Worm (Caenorhabditis elegans) whole organism, mixed stage, embryonic: ENCODE data around the gene K04C1.5.

Source experiments
- M03D4.4 ChIP-seq: sonication (generic microtip); optimal IDR thresholded peaks from 2 replicates; lab custom pipeline; 2017; ENCODE audit warnings: mild to moderate bottlenecking, missing genetic modification characterization, missing compliant biosample characterization
- bed-3 ChIP-seq: fragments of 200-800 bp; sonication (Bioruptor generic); optimal IDR thresholded peaks from 3 replicates; lab custom pipeline; 2018; ENCODE audit warnings: mild to moderate bottlenecking, missing genetic modification characterization, moderate library complexity, missing compliant biosample characterization
- blmp-1 ChIP-seq: fragments of 150-350 bp; optimal IDR thresholded peaks from 2 replicates; lab custom pipeline; 2014; ENCODE audit warnings: missing biosample characterization, missing genetic modification characterization
- ceh-39 ChIP-seq: fragments of 150-350 bp; optimal IDR thresholded peaks from 2 replicates; lab custom pipeline; 2014; ENCODE audit warnings: missing biosample characterization, missing genetic modification characterization
- ceh-43 ChIP-seq: fragments of 200-800 bp; sonication (Bioruptor generic); optimal IDR thresholded peaks from 2 replicates; lab custom pipeline; 2018; ENCODE audit warnings: mild to moderate bottlenecking, missing genetic modification characterization, moderate library complexity, missing compliant biosample characterization
- ceh-83 ChIP-seq: fragments of 200-800 bp; sonication (Bioruptor generic); optimal IDR thresholded peaks from 2 replicates; lab custom pipeline; 2018; ENCODE audit warnings: mild to moderate bottlenecking, missing genetic modification characterization, missing compliant biosample characterization
- ces-1 ChIP-seq: fragments of 150-350 bp; optimal IDR thresholded peaks from 2 replicates; lab custom pipeline; 2014; ENCODE audit warnings: missing biosample characterization, missing genetic modification reagents, missing genetic modification characterization
- cnd-1 ChIP-seq: fragments of 200-800 bp; sonication (Bioruptor generic); optimal IDR thresholded peaks from 2 replicates; lab custom pipeline; 2018; ENCODE audit warnings: mild to moderate bottlenecking, missing genetic modification characterization, missing compliant biosample characterization
- drap-1 ChIP-seq: fragments of 200-800 bp; sonication (Bioruptor generic); optimal IDR thresholded peaks from 3 replicates; lab custom pipeline; 2018; ENCODE audit warnings: mild to moderate bottlenecking, missing genetic modification characterization, missing compliant biosample characterization
- elt-1 ChIP-seq: sonication (generic microtip); optimal IDR thresholded peaks from 2 replicates; lab custom pipeline; 2017; ENCODE audit warnings: missing genetic modification characterization, mild to moderate bottlenecking, missing compliant biosample characterization, antibody characterized with exemption, moderate library complexity, borderline replicate concordance; ENCODE audit not compliant: insufficient read depth
- elt-3 ChIP-seq: fragments of 150-350 bp; optimal IDR thresholded peaks from 2 replicates; lab custom pipeline; 2014; ENCODE audit warnings: missing biosample characterization, missing genetic modification characterization
- flh-1 ChIP-seq: fragments of 200-800 bp; sonication (Bioruptor generic); optimal IDR thresholded peaks from 2 replicates; lab custom pipeline; 2018; ENCODE audit warnings: mild to moderate bottlenecking, missing genetic modification characterization, moderate library complexity, missing compliant biosample characterization
- ham-2 ChIP-seq: fragments of 200-800 bp; sonication (Bioruptor generic); optimal IDR thresholded peaks from 2 replicates; lab custom pipeline; 2018; ENCODE audit warnings: mild to moderate bottlenecking, missing genetic modification characterization, missing compliant biosample characterization
- hlh-1 ChIP-seq: fragments of 150-350 bp; optimal IDR thresholded peaks from 2 replicates; lab custom pipeline; 2014; ENCODE audit warnings: missing biosample characterization, missing genetic modification reagents, missing genetic modification characterization
- lin-13 ChIP-seq: fragments of 150-350 bp; optimal IDR thresholded peaks from 2 replicates; lab custom pipeline; 2014; ENCODE audit warnings: missing biosample characterization, missing genetic modification characterization
- lin-32 ChIP-seq: fragments of 200-800 bp; sonication (Bioruptor generic); optimal IDR thresholded peaks from 2 replicates; lab custom pipeline; 2018; ENCODE audit warnings: mild to moderate bottlenecking, missing genetic modification characterization, missing compliant biosample characterization
- lsy-2 ChIP-seq: fragments of 150-350 bp; optimal IDR thresholded peaks from 2 replicates; lab custom pipeline; 2014; ENCODE audit warnings: missing biosample characterization, missing genetic modification characterization
- mab-5 ChIP-seq: fragments of 150-350 bp; optimal IDR thresholded peaks from 2 replicates; lab custom pipeline; 2014; ENCODE audit warnings: missing biosample characterization, missing genetic modification characterization
- mep-1 ChIP-seq: fragments of 150-350 bp; optimal IDR thresholded peaks from 2 replicates; lab custom pipeline; 2017; ENCODE audit warnings: missing biosample characterization, missing genetic modification reagents, missing genetic modification characterization, inconsistent platforms
- mls-2 ChIP-seq: sonication (generic microtip); optimal IDR thresholded peaks from 2 replicates; lab custom pipeline; 2016; ENCODE audit warnings: mild to moderate bottlenecking, missing genetic modification characterization, moderate library complexity, missing compliant biosample characterization
- nhr-12 ChIP-seq: fragments of 150-350 bp; optimal IDR thresholded peaks from 2 replicates; lab custom pipeline; 2014; ENCODE audit warnings: missing biosample characterization, missing genetic modification characterization
- nhr-2 ChIP-seq: fragments of 150-350 bp; optimal IDR thresholded peaks from 2 replicates; lab custom pipeline; 2014; ENCODE audit warnings: missing biosample characterization, missing genetic modification characterization
- nhr-237 ChIP-seq: fragments of 150-350 bp; optimal IDR thresholded peaks from 2 replicates; lab custom pipeline; 2014; ENCODE audit warnings: missing biosample characterization, missing genetic modification characterization
- pha-4 ChIP-seq: fragments of 150-350 bp; optimal IDR thresholded peaks from 2 replicates; lab custom pipeline; 2018; ENCODE audit warnings: missing biosample characterization, missing genetic modification reagents, missing genetic modification characterization
- sem-2 ChIP-seq: fragments of 200-800 bp; sonication (Bioruptor generic); optimal IDR thresholded peaks from 2 replicates; lab custom pipeline; 2018; ENCODE audit warnings: mild to moderate bottlenecking, missing genetic modification characterization, missing compliant biosample characterization
- sptf-1 ChIP-seq: sonication (generic microtip); optimal IDR thresholded peaks from 2 replicates; lab custom pipeline; 2017; ENCODE audit warnings: mild to moderate bottlenecking, missing genetic modification characterization, moderate library complexity, missing compliant biosample characterization
- tbx-8 ChIP-seq: fragments of 200-800 bp; sonication (Bioruptor generic); optimal IDR thresholded peaks from 2 replicates; lab custom pipeline; 2018; ENCODE audit warnings: mild to moderate bottlenecking, missing genetic modification characterization, moderate library complexity, missing compliant biosample characterization
- unc-120 ChIP-seq: sonication (generic microtip); optimal IDR thresholded peaks from 2 replicates; lab custom pipeline; 2017; ENCODE audit warnings: missing genetic modification characterization, missing compliant biosample characterization; ENCODE audit not compliant: poor library complexity, severe bottlenecking
- unc-39 ChIP-seq: fragments of 150-350 bp; optimal IDR thresholded peaks from 2 replicates; lab custom pipeline; 2014; ENCODE audit warnings: missing biosample characterization, missing genetic modification characterization
- unc-62 ChIP-seq: fragments of 150-350 bp; optimal IDR thresholded peaks from 2 replicates; lab custom pipeline; 2014; ENCODE audit warnings: missing biosample characterization, missing genetic modification reagents, missing genetic modification characterization
- zip-8 ChIP-seq: fragments of 150-350 bp; optimal IDR thresholded peaks from 2 replicates; lab custom pipeline; 2014; ENCODE audit warnings: missing biosample characterization, missing genetic modification characterization
- ztf-11 ChIP-seq: fragments of 150-350 bp; optimal IDR thresholded peaks from 2 replicates; lab custom pipeline; 2014; ENCODE audit warnings: missing biosample characterization, missing genetic modification characterization

The K04C1.5 gene

ce11 chrX:14255973-14256372 is 8.1 kb downstream of the K04C1.5 start, which contains the start of gene E02H4.7:
Gene E02H4.7, plus strand, starts transcription at chrX:14256273.
- TF ChIP-seq zip-8 (no peak), ces-1 (no peak), unc-120 (no peak), lsy-2 (tag; lab: Kevin White, UChicago) (no peak), elt-3 (tag; lab: Kevin White, UChicago) (no peak), unc-62 (GFP tag; lab: Kevin White, UChicago) (no peak)

DNA sequence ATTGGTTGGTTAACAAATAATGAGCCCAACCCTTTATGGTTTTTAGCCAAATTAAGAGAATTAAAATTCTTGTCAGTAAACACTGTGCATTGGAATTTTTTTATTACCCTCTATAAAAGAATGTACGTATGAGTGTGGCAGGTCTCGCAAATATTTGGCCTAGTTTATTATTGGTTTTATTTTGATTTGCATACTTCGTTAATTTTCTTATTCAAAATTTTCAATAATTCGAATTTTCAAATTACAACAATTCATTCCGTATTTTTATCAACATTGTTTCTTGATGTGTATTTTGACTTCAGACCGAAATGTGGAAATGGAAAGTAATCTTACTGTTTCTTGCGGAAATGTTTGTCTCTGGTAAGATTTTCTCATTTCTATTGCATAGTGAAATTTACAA is 9.8 kb downstream of the K04C1.5 start, which contains the start of gene E02H4.4:
E02H4.4 (plus strand) TSS at position 301 of the 400 bp plus-strand sequence.
- TF ChIP-seq unc-120 (no peak), ceh-43 (GFP tag; lab: Kevin White, UChicago) (no peak), blmp-1 (no peak), ham-2 (no peak), nhr-2 (tag; lab: Kevin White, UChicago) (no peak), ceh-83 (GFP tag; lab: Kevin White, UChicago) (no peak), elt-1 (no peak), zip-8 (no peak), tbx-8 (GFP tag; lab: Kevin White, UChicago) (no peak), lsy-2 (tag; lab: Kevin White, UChicago) (no peak), mab-5 (no peak), lin-32 (GFP tag; lab: Kevin White, UChicago) (no peak), cnd-1 (no peak), nhr-12 (tag; lab: Kevin White, UChicago) (no peak), M03D4.4 (no peak), sptf-1 (tag; lab: Kevin White, UChicago) (no peak), unc-39 (no peak), sem-2 (GFP tag; lab: Kevin White, UChicago) (no peak), bed-3 (GFP tag; lab: Kevin White, UChicago) (no peak)

ce11 chrX:14263473-14263872 is 15.6 kb downstream of the K04C1.5 start, which contains the start of gene E02H4.8:
Gene E02H4.8, minus strand, starts transcription at chrX:14263573.
- TF ChIP-seq pha-4 (tag; lab: Kevin White, UChicago) (no peak), sptf-1 (tag; lab: Kevin White, UChicago) (no peak), cnd-1 (no peak), lin-32 (GFP tag; lab: Kevin White, UChicago) (no peak), M03D4.4 (no peak), blmp-1 (no peak), ceh-39 (no peak), nhr-237 (tag; lab: Kevin White, UChicago) (no peak), tbx-8 (GFP tag; lab: Kevin White, UChicago) (no peak), zip-8 (no peak), mep-1 (tag; lab: Kevin White, UChicago) (no peak), drap-1 (GFP tag; lab: Kevin White, UChicago) (no peak), flh-1 (GFP tag; lab: Kevin White, UChicago) (no peak)

DNA sequence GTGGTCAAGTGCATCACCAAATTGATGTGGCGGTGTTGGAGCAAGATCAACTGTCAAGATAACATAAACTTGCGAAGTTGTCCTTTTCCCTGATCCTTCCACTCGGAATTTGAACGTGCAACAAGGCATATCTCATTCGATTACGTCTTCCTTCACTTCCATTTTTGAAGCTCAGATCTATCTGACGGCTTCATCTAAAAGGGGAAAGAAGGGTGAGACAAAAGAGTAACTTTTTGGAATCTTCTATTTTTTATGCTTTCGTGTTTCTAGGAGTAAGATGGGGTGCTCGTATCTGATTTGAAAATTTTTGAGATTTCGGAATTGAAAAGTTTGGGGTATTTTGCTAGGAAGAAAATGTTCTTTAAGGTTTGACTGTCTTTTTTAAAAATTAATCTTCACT is 19.3 kb downstream of the K04C1.5 start:
- TF ChIP-seq sem-2 (GFP tag; lab: Kevin White, UChicago): no peak
- TF ChIP-seq M03D4.4: no peak
- TF ChIP-seq lin-32 (GFP tag; lab: Kevin White, UChicago): no peak
- TF ChIP-seq hlh-1 (tag; lab: Kevin White, UChicago): no peak
- TF ChIP-seq bed-3 (GFP tag; lab: Kevin White, UChicago): no peak
- no peak for TF ChIP-seq ztf-11 (tag; lab: Kevin White, UChicago)

- TF ChIP-seq drap-1 (GFP tag; lab: Kevin White, UChicago) (no peak), cnd-1 (no peak), ces-1 (no peak), nhr-2 (tag; lab: Kevin White, UChicago) (no peak)
Measured at ce11 chrX:14267781-14268180, 19.9 kb downstream of the K04C1.5 start, which contains the start of gene del-1. Gene del-1, plus strand, starts transcription at chrX:14268081.

- no peak for TF ChIP-seq lin-32 (GFP tag; lab: Kevin White, UChicago)
- no peak for TF ChIP-seq pha-4 (tag; lab: Kevin White, UChicago)
- no peak for TF ChIP-seq ham-2
- TF ChIP-seq ceh-43 (GFP tag; lab: Kevin White, UChicago): no peak
- TF ChIP-seq elt-1: no peak
- no peak for TF ChIP-seq unc-39
- TF ChIP-seq nhr-237 (tag; lab: Kevin White, UChicago): no peak
- TF ChIP-seq tbx-8 (GFP tag; lab: Kevin White, UChicago): no peak
- no peak for TF ChIP-seq sptf-1 (tag; lab: Kevin White, UChicago)
- TF ChIP-seq ceh-83 (GFP tag; lab: Kevin White, UChicago): no peak
- no peak for TF ChIP-seq lin-13 (tag; lab: Kevin White, UChicago)
- no peak for TF ChIP-seq mls-2 (tag; lab: Kevin White, UChicago)
Measured at ce11 chrX:14281526-14281925, 33.7 kb downstream of the K04C1.5 start, which contains the start of gene E02H4.2. Gene E02H4.2, minus strand, starts transcription at chrX:14281626.
